Worm (Caenorhabditis elegans): Measurements from ENCODE around the gene Y54G2A.32.
"Not testable (repeated sequence)": the region's sequence is repeated elsewhere in the genome, so short reads cannot be mapped to it uniquely, and the experiment has no call there.

The Y54G2A.32 gene

ce11 chrIV:2785057-2785456, 18.7 kb upstream of the Y54G2A.32 start (continued):
- TF ChIP-seq skn-1 (tag; optimal IDR thresholded peaks at IDR 0.05) (no peak), fkh-8 (tag; optimal IDR thresholded peaks at IDR 0.05) (no peak), aly-2 (tag; optimal IDR thresholded peaks at IDR 0.05) (no peak), snpc-4 (tag; optimal IDR thresholded peaks at IDR 0.05) (no peak), C34B4.2 (tag; optimal IDR thresholded peaks at IDR 0.05) (no peak), egl-13 (tag; optimal IDR thresholded peaks at IDR 0.05) (no peak), elt-2 (tag; optimal IDR thresholded peaks at IDR 0.05) (no peak), nhr-12 (tag; optimal IDR thresholded peaks at IDR 0.05) (no peak), lin-15B (tag; optimal IDR thresholded peaks at IDR 0.05) (no peak), ztf-4 (tag; optimal IDR thresholded peaks at IDR 0.05) (no peak), tlp-1 (tag; optimal IDR thresholded peaks at IDR 0.05) (no peak), fkh-4 (tag; optimal IDR thresholded peaks at IDR 0.05; ENCODE audit: borderline replicate concordance) (no peak), snu-23 (GFP tag; optimal IDR thresholded peaks at IDR 0.05) (peak; percentile 68), C04F5.9 (tag; optimal IDR thresholded peaks at IDR 0.05) (no peak), nhr-237 (tag; optimal IDR thresholded peaks at IDR 0.05) (no peak), lir-3 (tag; optimal IDR thresholded peaks at IDR 0.05; ENCODE audit: poor library complexity) (no peak), jun-1 (tag; optimal IDR thresholded peaks at IDR 0.05) (no peak), C16A3.4 (tag; optimal IDR thresholded peaks at IDR 0.05) (no peak), lin-13 (GFP tag; optimal IDR thresholded peaks at IDR 0.05) (no peak), efl-1 (optimal IDR thresholded peaks at IDR 0.05) (peak; percentile 69 to 72), efl-1 (GFP tag; optimal IDR thresholded peaks at IDR 0.05 in 1 of 2) (peak; percentile 47 to 87), nhr-28 (tag; optimal IDR thresholded peaks at IDR 0.05) (no peak), egl-27 (tag; optimal IDR thresholded peaks at IDR 0.05) (no peak), fos-1 (tag; optimal IDR thresholded peaks at IDR 0.05) (no peak), tbx-2 (tag; optimal IDR thresholded peaks at IDR 0.05) (peak; percentile 46), ceh-8 (GFP tag; optimal IDR thresholded peaks at IDR 0.05) (no peak), F16B12.6 (tag; optimal IDR thresholded peaks at IDR 0.05) (no peak), zag-1 (tag; optimal IDR thresholded peaks at IDR 0.05) (no peak), nhr-77 (tag; optimal IDR thresholded peaks at IDR 0.05) (no peak), unc-30 (tag; optimal IDR thresholded peaks at IDR 0.05) (no peak), mdl-1 (tag; optimal IDR thresholded peaks at IDR 0.05) (no peak), nhr-20 (tag; optimal IDR thresholded peaks at IDR 0.05) (peak; percentile 46), vab-15 (tag; optimal IDR thresholded peaks at IDR 0.05) (no peak), ces-1 (GFP tag; optimal IDR thresholded peaks at IDR 0.05) (no peak), nhr-76 (tag; optimal IDR thresholded peaks at IDR 0.05) (no peak), sox-4 (tag; optimal IDR thresholded peaks at IDR 0.05) (no peak), pqm-1 (tag; optimal IDR thresholded peaks at IDR 0.05) (no peak), mef-2 (tag; optimal IDR thresholded peaks at IDR 0.05) (no peak), irx-1 (tag; optimal IDR thresholded peaks at IDR 0.05) (no peak)

DNA sequence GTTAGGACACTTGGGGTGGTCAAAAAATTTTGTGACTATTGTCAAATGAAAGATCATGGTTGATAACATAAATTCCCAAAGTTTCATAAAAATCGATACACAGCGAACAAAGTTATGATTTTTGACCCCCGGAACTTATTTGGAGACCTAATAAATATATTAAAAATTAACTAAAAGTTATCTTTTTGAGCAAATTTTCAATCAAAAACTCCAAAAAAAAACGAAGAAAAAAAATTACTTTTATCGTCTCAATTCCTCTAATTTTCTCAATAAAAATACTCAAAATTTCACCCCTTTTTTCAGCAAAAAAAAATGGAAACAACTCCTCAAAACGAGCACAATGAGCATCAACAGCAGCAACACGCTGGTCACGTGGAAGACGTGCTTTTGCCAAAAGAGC, 15.4 kb upstream of the Y54G2A.32 start, which contains the start of gene atln-1:
atln-1 (plus strand) TSS at position 301 of the 400 bp plus-strand sequence.
- TF ChIP-seq efl-1 (optimal IDR thresholded peaks at IDR 0.05); efl-1 (GFP tag; optimal IDR thresholded peaks at IDR 0.05 in 1 of 2); lsy-2 (tag; optimal IDR thresholded peaks at IDR 0.05); nhr-237 (tag; optimal IDR thresholded peaks at IDR 0.05): not testable (repeated sequence)

DNA sequence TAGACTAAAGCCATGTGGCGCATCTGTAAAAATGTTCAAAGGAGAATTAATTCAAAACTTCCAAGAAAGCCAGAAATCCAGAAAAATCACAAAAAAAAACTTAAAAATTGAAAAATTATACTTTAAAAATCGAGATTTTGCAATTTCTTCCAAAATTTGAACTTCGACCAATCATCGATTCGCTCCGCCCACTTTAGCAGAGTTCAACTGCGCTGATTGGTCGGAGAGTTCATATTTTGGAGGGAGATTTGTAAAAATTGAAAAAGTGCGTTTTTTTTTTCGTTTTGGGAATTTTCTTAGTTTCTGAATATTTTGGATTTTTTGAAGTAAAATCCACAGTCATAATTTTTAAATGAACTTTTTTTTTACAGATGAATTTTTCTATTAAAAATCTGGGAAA, 9.8 kb upstream of the Y54G2A.32 start:
- TF ChIP-seq efl-1 (optimal IDR thresholded peaks at IDR 0.05) = no peak
- peak in 1 of 2 experiments; percentile 25 for TF ChIP-seq efl-1 (GFP tag; optimal IDR thresholded peaks at IDR 0.05 in 1 of 2)
- TF ChIP-seq elt-3 (tag; optimal IDR thresholded peaks at IDR 0.05) = no peak
- no peak for TF ChIP-seq pag-3 (tag; optimal IDR thresholded peaks at IDR 0.05; ENCODE audit: borderline replicate concordance, insufficient read depth)
- no peak for TF ChIP-seq lin-35 (GFP tag; optimal IDR thresholded peaks at IDR 0.05)
- no peak for TF ChIP-seq aha-1 (tag; optimal IDR thresholded peaks at IDR 0.05)
- no peak for TF ChIP-seq nhr-90 (tag; optimal IDR thresholded peaks at IDR 0.05; ENCODE audit: poor library complexity)
- TF ChIP-seq aly-2 (tag; optimal IDR thresholded peaks at IDR 0.05) = no peak
- TF ChIP-seq lsy-2 (tag; optimal IDR thresholded peaks at IDR 0.05) = no peak
